Worm (Caenorhabditis elegans) whole organism, midembryonic: ENCODE measurements around the gene F08B4.8.

Experiments used
- T22C8.4 ChIP-seq: fragments of 200-800 bp; sonication (Bioruptor generic); IDR thresholded peaks from 2 replicates; pipeline ENCODE4 v1.3.6; 2022; ENCODE audit warnings: missing genetic modification characterization, missing compliant biosample characterization
- cog-1 ChIP-seq: sonication (generic microtip); optimal IDR thresholded peaks from 2 replicates; lab custom pipeline; 2016; ENCODE audit warnings: missing genetic modification characterization, missing compliant biosample characterization
- flt-1 ChIP-seq: fragments of 200-800 bp; sonication (Bioruptor generic); IDR thresholded peaks from 2 replicates; pipeline ENCODE4 v1.3.6; 2022; ENCODE audit warnings: missing genetic modification characterization, missing compliant biosample characterization
- klf-2 ChIP-seq: fragments of 200-800 bp; sonication (Bioruptor generic); conservative IDR thresholded peaks from 2 replicates; pipeline ENCODE4 v1.3.6; 2022; ENCODE audit warnings: missing genetic modification reagents, missing genetic modification characterization, missing compliant biosample characterization
- med-1 ChIP-seq: sonication (generic microtip); optimal IDR thresholded peaks from 2 replicates; lab custom pipeline; 2017; ENCODE audit warnings: missing genetic modification characterization, mild to moderate bottlenecking, missing compliant biosample characterization, antibody characterized with exemption, missing genetic modification reagents; ENCODE audit not compliant: insufficient read depth
- ref-1 ChIP-seq: fragments of 200-800 bp; sonication (Bioruptor generic); conservative IDR thresholded peaks from 2 replicates; pipeline ENCODE4 v1.3.6; 2022; ENCODE audit warnings: missing genetic modification reagents, missing genetic modification characterization, missing compliant biosample characterization
- tab-1 ChIP-seq: fragments of 200-800 bp; sonication (Bioruptor generic); IDR thresholded peaks from 2 replicates; pipeline ENCODE4 v1.3.6; 2022; ENCODE audit warnings: missing genetic modification characterization, missing compliant biosample characterization
- ztf-23 ChIP-seq: fragments of 200-800 bp; sonication (Bioruptor generic); IDR thresholded peaks from 2 replicates; pipeline ENCODE4 v1.3.6; 2022; ENCODE audit warnings: missing genetic modification reagents, missing genetic modification characterization, missing compliant biosample characterization

ce11 chrIV:8708046-8708445 is 30.6 kb downstream of the F08B4.8 start:
- TF ChIP-seq cog-1 (tag; lab: Kevin White, UChicago) (no peak), ztf-23 (GFP tag; lab: Robert Waterston, UW) (no peak), flt-1 (GFP tag; lab: Robert Waterston, UW) (no peak), med-1 (GFP tag; lab: Kevin White, UChicago) (no peak), klf-2 (GFP tag; lab: Robert Waterston, UW) (no peak), tab-1 (GFP tag; lab: Robert Waterston, UW) (no peak), ref-1 (no peak), T22C8.4 (GFP tag; lab: Robert Waterston, UW) (no peak)
